Fruit fly (Drosophila melanogaster): ENCODE results near the gene CG6800.
"Not testable (repeated sequence)": the region's sequence is repeated elsewhere in the genome, so short reads cannot be mapped to it uniquely, and the experiment has no call there.

The CG6800 gene

dm6 chr3R:21732901-21733300, 43.0 kb upstream of the CG6800 start (continued):
- TF ChIP-seq h (GFP tag; optimal IDR thresholded peaks at IDR 0.05) (peak; percentile 48), lola (GFP tag; optimal IDR thresholded peaks at IDR 0.05) (no peak), dmrt93B (GFP tag; optimal IDR thresholded peaks at IDR 0.05) (no peak)

- not testable (repeated sequence) for TF ChIP-seq woc (GFP tag; optimal IDR thresholded peaks at IDR 0.05); Rel (GFP tag; optimal IDR thresholded peaks at IDR 0.05); Rel (tag; optimal IDR thresholded peaks at IDR 0.05); CG32264 (GFP tag; optimal IDR thresholded peaks at IDR 0.05)
Measured at dm6 chr3R:21736196-21736595, 39.7 kb upstream of the CG6800 start, which contains the start of gene Sfp93F. TSS of gene Sfp93F (minus strand) at chr3R:21736296.

dm6 chr3R:21736749-21737148, 39.2 kb upstream of the CG6800 start, which contains the start of gene CG42869:
TSS of gene CG42869 (minus strand) at chr3R:21736849.
- no peak for TF ChIP-seq ey (GFP tag; optimal IDR thresholded peaks at IDR 0.05)
- TF ChIP-seq Myc (optimal IDR thresholded peaks at IDR 0.05) = no peak
- no peak for TF ChIP-seq Hnf4 (GFP tag; optimal IDR thresholded peaks at IDR 0.05)
- no peak for TF ChIP-seq sage (GFP tag; optimal IDR thresholded peaks at IDR 0.05)
- TF ChIP-seq dmrt93B (GFP tag; optimal IDR thresholded peaks at IDR 0.05) = no peak
- TF ChIP-seq fru (GFP tag; optimal IDR thresholded peaks at IDR 0.05) = no peak
- no peak for TF ChIP-seq rgr (GFP tag; optimal IDR thresholded peaks at IDR 0.05)
- TF ChIP-seq sv (GFP tag; optimal IDR thresholded peaks at IDR 0.05) = no peak
- no peak for TF ChIP-seq Abd-B (GFP tag; optimal IDR thresholded peaks at IDR 0.05)
- no peak for TF ChIP-seq N (GFP tag; optimal IDR thresholded peaks at IDR 0.05)
- TF ChIP-seq CG9705 (GFP tag; optimal IDR thresholded peaks at IDR 0.05) = no peak
- TF ChIP-seq brk (GFP tag; optimal IDR thresholded peaks at IDR 0.05) = no peak
- TF ChIP-seq lola (GFP tag; optimal IDR thresholded peaks at IDR 0.05) = no peak
- TF ChIP-seq GATAd (GFP tag; optimal IDR thresholded peaks at IDR 0.05) = no peak

dm6 chr3R:21737264-21737663, 38.7 kb upstream of the CG6800 start, which contains the start of gene CG42870:
TSS of gene CG42870 (minus strand) at chr3R:21737364.
- no peak for TF ChIP-seq ey (GFP tag; optimal IDR thresholded peaks at IDR 0.05)
- no peak for TF ChIP-seq sage (GFP tag; optimal IDR thresholded peaks at IDR 0.05)
- TF ChIP-seq Vsx2 (GFP tag; optimal IDR thresholded peaks at IDR 0.05; ENCODE audit: partially characterized antibody) = no peak
- no peak for TF ChIP-seq sv (GFP tag; optimal IDR thresholded peaks at IDR 0.05)
- no peak for TF ChIP-seq dsf (GFP tag; optimal IDR thresholded peaks at IDR 0.05; ENCODE audit: borderline replicate concordance)

- TF ChIP-seq Myc (optimal IDR thresholded peaks at IDR 0.05) = no peak
- TF ChIP-seq Dif (GFP tag; optimal IDR thresholded peaks at IDR 0.05; ENCODE audit: partially characterized antibody) = no peak
- TF ChIP-seq Dfd (GFP tag; optimal IDR thresholded peaks at IDR 0.05) = no peak
- TF ChIP-seq HLH106 (tag; optimal IDR thresholded peaks at IDR 0.05) = no peak
- no peak for TF ChIP-seq brk (GFP tag; optimal IDR thresholded peaks at IDR 0.05)
- TF ChIP-seq sv (GFP tag; optimal IDR thresholded peaks at IDR 0.05) = no peak
- TF ChIP-seq Hr78 (GFP tag; optimal IDR thresholded peaks at IDR 0.05) = no peak
- no peak for TF ChIP-seq Abd-B (GFP tag; optimal IDR thresholded peaks at IDR 0.05)
- TF ChIP-seq CrebA (GFP tag; optimal IDR thresholded peaks at IDR 0.05; ENCODE audit: borderline replicate concordance) = no peak
- TF ChIP-seq Hnf4 (GFP tag; optimal IDR thresholded peaks at IDR 0.05) = no peak
- TF ChIP-seq OdsH (GFP tag; optimal IDR thresholded peaks at IDR 0.05) = no peak
- TF ChIP-seq Rel (GFP tag; optimal IDR thresholded peaks at IDR 0.05) = no peak
- no peak for TF ChIP-seq Rel (tag; optimal IDR thresholded peaks at IDR 0.05)
Measured at dm6 chr3R:21739010-21739409, 36.9 kb upstream of the CG6800 start, which contains the start of gene CG34034. TSS of gene CG34034 (minus strand) at chr3R:21739110.

- TF ChIP-seq woc (GFP tag; optimal IDR thresholded peaks at IDR 0.05) (no peak), Rel (GFP tag; optimal IDR thresholded peaks at IDR 0.05) (no peak), Rel (tag; optimal IDR thresholded peaks at IDR 0.05) (peak; percentile 42)
Measured at dm6 chr3R:21739750-21740319, 36.1 kb upstream of the CG6800 start, which contains the start of gene CG5849. TSS of gene CG5849 (plus strand) at chr3R:21740105.

- no peak for TF ChIP-seq sage (GFP tag; optimal IDR thresholded peaks at IDR 0.05)
- peak; percentile 9 for TF ChIP-seq CrebA (GFP tag; optimal IDR thresholded peaks at IDR 0.05; ENCODE audit: borderline replicate concordance)
- TF ChIP-seq Jra (GFP tag; optimal IDR thresholded peaks at IDR 0.05) = peak; percentile 60
- no peak for TF ChIP-seq Dfd (GFP tag; optimal IDR thresholded peaks at IDR 0.05)
- no peak for TF ChIP-seq Rel (GFP tag; optimal IDR thresholded peaks at IDR 0.05)
- TF ChIP-seq Rel (tag; optimal IDR thresholded peaks at IDR 0.05) = peak; percentile 95
- no peak for TF ChIP-seq CG32264 (GFP tag; optimal IDR thresholded peaks at IDR 0.05)
Measured at dm6 chr3R:21740766-21741350, 35.1 kb upstream of the CG6800 start.

Measured in whole organism, wandering third instar larva.